Worm (Caenorhabditis elegans): Measurements from ENCODE around the gene ZK945.8.

ZK945.8 gene

DNA sequence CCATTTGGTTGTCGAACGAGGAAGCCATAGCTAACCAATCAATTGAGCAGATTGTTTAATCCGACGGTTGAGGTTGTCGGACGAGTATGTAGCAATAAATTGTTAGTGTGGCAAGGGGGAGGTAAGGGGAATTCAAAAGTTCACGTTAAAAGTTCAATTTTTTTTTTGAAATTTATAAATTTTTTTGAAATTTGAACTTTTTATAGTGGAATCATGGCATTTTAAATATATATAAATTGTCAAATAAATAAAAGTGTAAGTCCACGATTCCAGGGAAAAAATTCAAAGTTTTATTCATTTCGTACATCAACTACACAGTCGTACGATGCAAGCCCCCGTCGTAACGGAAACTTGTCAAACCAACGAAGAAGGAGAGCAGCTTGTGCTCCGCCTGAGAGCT, at the start of gene ZK945.8, which contains the start of gene ZK945.7:
TSS of gene ZK945.8 (plus strand) at position 275 of the 400 bp plus-strand sequence.
TSS of gene ZK945.7 (minus strand) at position 101 of the 400 bp plus-strand sequence.
- TF ChIP-seq elt-3 (tag; optimal IDR thresholded peaks at IDR 0.05): no peak
- TF ChIP-seq nhr-6 (tag; optimal IDR thresholded peaks at IDR 0.05): no peak
- no peak for TF ChIP-seq sem-4 (tag; optimal IDR thresholded peaks at IDR 0.05)
- no peak for TF ChIP-seq ama-1 (optimal IDR thresholded peaks at IDR 0.05)
- TF ChIP-seq nhr-12 (tag; optimal IDR thresholded peaks at IDR 0.05): no peak
- no peak for TF ChIP-seq aly-2 (tag; optimal IDR thresholded peaks at IDR 0.05)
- no peak for TF ChIP-seq dmd-4 (tag; optimal IDR thresholded peaks at IDR 0.05)
- TF ChIP-seq mdl-1 (tag; optimal IDR thresholded peaks at IDR 0.05): no peak
- no peak for TF ChIP-seq nhr-129 (tag; optimal IDR thresholded peaks at IDR 0.05)
- no peak for TF ChIP-seq ztf-4 (tag; optimal IDR thresholded peaks at IDR 0.05)
- no peak for TF ChIP-seq unc-39 (tag; optimal IDR thresholded peaks at IDR 0.05)
- no peak for TF ChIP-seq ztf-11 (tag; optimal IDR thresholded peaks at IDR 0.05)
- no peak for TF ChIP-seq zag-1 (tag; optimal IDR thresholded peaks at IDR 0.05)
- no peak for TF ChIP-seq lsy-2 (tag; optimal IDR thresholded peaks at IDR 0.05)
- no peak for TF ChIP-seq crh-2 (tag; optimal IDR thresholded peaks at IDR 0.05)
- TF ChIP-seq nhr-21 (tag; optimal IDR thresholded peaks at IDR 0.05): no peak
- TF ChIP-seq F13H6.1 (tag; optimal IDR thresholded peaks at IDR 0.05): no peak

DNA sequence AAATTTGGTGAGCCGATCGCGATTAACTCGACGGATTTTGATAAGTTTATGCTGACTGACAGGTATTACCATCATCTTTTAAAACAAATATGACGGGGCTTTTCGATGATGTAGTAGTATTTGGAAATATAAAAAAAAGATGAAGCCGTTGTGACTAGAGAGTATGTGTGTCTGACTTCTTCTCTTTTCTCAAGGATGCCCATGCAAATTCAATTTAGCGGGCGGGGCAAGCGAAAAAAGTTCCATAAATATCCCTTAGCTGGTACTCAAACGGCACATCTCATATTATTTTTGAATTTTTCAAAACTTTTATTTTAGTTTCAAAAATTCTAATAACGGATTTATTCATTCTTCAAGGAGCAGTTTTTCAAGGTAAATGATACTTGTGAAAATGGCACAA, 47.9 kb upstream of the ZK945.8 start, which contains the start of gene stg-1:
TSS of gene stg-1 (minus strand) at position 153 of the 400 bp plus-strand sequence.
- TF ChIP-seq lin-11 (tag; optimal IDR thresholded peaks at IDR 0.05) (no peak), sma-3 (GFP tag; optimal IDR thresholded peaks at IDR 0.05) (no peak), mdl-1 (tag; optimal IDR thresholded peaks at IDR 0.05) (no peak), alr-1 (tag; optimal IDR thresholded peaks at IDR 0.05) (no peak), ceh-16 (tag; optimal IDR thresholded peaks at IDR 0.05) (no peak), ztf-1 (GFP tag; conservative IDR thresholded peaks at IDR 0.05) (no peak), nhr-10 (tag; optimal IDR thresholded peaks at IDR 0.05) (no peak), egl-27 (tag; optimal IDR thresholded peaks at IDR 0.05) (no peak), sma-9 (GFP tag; optimal IDR thresholded peaks at IDR 0.05) (no peak), sma-9 (tag; optimal IDR thresholded peaks at IDR 0.05) (no peak)

DNA sequence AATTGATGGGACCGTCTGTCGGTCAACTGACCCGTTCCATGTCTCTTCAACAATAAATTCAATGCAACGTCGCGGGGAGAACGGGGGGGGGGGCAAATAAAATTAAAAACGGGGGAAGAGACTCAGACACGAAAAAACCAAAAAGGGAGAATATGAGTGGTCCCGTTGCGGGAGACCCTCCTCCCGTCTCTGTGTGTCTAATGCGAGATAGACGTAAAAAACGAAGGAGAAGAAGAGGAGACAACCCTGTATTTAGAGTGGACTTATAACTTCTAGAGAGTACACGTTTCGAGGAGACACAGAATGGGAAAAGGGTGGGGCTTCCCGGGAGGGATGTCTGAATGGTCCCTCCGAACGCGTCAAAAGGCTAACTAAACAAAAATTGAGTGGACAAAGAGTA, 43.0 kb upstream of the ZK945.8 start:
- TF ChIP-seq unc-62 (GFP tag; optimal IDR thresholded peaks at IDR 0.05): no peak

DNA sequence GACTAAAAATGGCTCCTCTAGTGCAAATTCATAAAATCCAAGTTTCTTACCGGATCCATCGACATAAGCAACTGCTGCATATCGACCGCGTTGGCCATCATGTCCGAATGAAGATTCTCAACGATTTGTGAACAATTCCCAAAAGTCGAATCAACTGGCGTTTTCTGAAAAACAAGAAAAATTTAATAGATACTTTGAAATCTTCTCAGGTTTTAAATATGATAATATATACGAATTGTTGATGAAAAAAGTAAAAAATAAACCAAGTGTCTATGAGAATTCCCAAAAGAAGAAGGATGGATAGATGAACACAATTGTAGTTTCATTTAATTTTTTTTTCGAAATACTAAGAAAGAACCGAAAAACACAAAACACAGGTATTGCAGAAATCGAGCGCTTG, 40.6 kb upstream of the ZK945.8 start, which contains the start of gene die-1:
TSS of gene die-1 (minus strand) at position 101 of the 400 bp plus-strand sequence.
- TF ChIP-seq gmeb-1 (tag; optimal IDR thresholded peaks at IDR 0.05) (no peak), ceh-16 (tag; optimal IDR thresholded peaks at IDR 0.05) (no peak), ZK546.5 (tag; optimal IDR thresholded peaks at IDR 0.05) (no peak), nhr-23 (tag; optimal IDR thresholded peaks at IDR 0.05) (no peak), lin-39 (tag; optimal IDR thresholded peaks at IDR 0.05) (no peak), nhr-11 (tag; optimal IDR thresholded peaks at IDR 0.05) (no peak), F13H6.1 (tag; optimal IDR thresholded peaks at IDR 0.05) (no peak), lin-11 (tag; optimal IDR thresholded peaks at IDR 0.05) (no peak), unc-62 (GFP tag; optimal IDR thresholded peaks at IDR 0.05) (no peak), snpc-4 (tag; optimal IDR thresholded peaks at IDR 0.05) (no peak), R02D3.7 (tag; optimal IDR thresholded peaks at IDR 0.05) (no peak), mab-5 (tag; optimal IDR thresholded peaks at IDR 0.05) (no peak), nhr-10 (tag; optimal IDR thresholded peaks at IDR 0.05) (no peak), ama-1 (optimal IDR thresholded peaks at IDR 0.05) (no peak), nhr-129 (tag; optimal IDR thresholded peaks at IDR 0.05) (no peak), nhr-25 (tag; optimal IDR thresholded peaks at IDR 0.05) (no peak), crh-2 (tag; optimal IDR thresholded peaks at IDR 0.05) (no peak), elt-3 (tag; optimal IDR thresholded peaks at IDR 0.05) (no peak), unc-55 (GFP tag; optimal IDR thresholded peaks at IDR 0.05) (no peak), nhr-12 (tag; optimal IDR thresholded peaks at IDR 0.05) (no peak)

DNA sequence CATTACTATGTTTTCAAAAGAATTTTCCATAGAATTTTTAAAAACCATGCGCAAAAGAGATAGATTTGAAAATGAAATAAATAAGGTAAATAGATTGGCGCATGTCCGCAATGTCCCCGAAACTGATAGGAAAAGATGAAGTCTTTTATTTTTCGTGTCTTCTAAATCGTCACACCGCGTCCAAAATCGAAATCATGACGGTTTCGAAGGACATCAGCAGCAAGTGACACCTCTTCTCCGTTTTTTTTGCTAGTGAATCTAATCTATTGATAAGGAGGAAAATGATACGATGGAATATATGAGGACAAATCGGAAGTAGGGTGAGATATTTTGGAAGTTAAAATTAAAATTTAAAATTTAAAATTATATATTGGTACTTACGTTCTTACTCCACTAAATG, 34.5 kb upstream of the ZK945.8 start:
- TF ChIP-seq blmp-1 (tag; optimal IDR thresholded peaks at IDR 0.05; ENCODE audit: insufficient read depth) (no peak), nhr-12 (tag; optimal IDR thresholded peaks at IDR 0.05) (no peak), ama-1 (optimal IDR thresholded peaks at IDR 0.05) (no peak), nhr-25 (tag; optimal IDR thresholded peaks at IDR 0.05) (no peak), nhr-237 (tag; optimal IDR thresholded peaks at IDR 0.05) (no peak), mdl-1 (tag; optimal IDR thresholded peaks at IDR 0.05) (no peak), aly-2 (tag; optimal IDR thresholded peaks at IDR 0.05) (no peak), nhr-129 (tag; optimal IDR thresholded peaks at IDR 0.05) (no peak), elt-1 (tag; optimal IDR thresholded peaks at IDR 0.05) (no peak), ztf-1 (GFP tag; conservative IDR thresholded peaks at IDR 0.05) (no peak), crh-2 (tag; optimal IDR thresholded peaks at IDR 0.05) (no peak), lin-13 (GFP tag; optimal IDR thresholded peaks at IDR 0.05) (no peak)

Data from whole organism, L2 larva.